Fruit fly (Drosophila melanogaster) whole organism, embryonic: Measurements from ENCODE around the gene MICAL-like.
A peak's percentile ranks its signal among the peaks of the same experiment; 100 is the strongest.

Experiments used
- ATbp ChIP-seq: fragments of 200-800 bp; sonication (Bioruptor generic); optimal IDR thresholded peaks from 2 replicates; lab custom pipeline; 2017; ENCODE audit warnings: missing biosample characterization, mild to moderate bottlenecking, missing genetic modification characterization, missing genetic modification reagents
- Abd-B ChIP-seq: fragments of 200-800 bp; sonication (Bioruptor generic); optimal IDR thresholded peaks from 2 replicates; lab custom pipeline; 2018; ENCODE audit warnings: missing biosample characterization, mild to moderate bottlenecking, missing genetic modification characterization, moderate library complexity
- Atf6 ChIP-seq: fragments of 200-800 bp; sonication (Bioruptor generic); IDR thresholded peaks from 2 replicates; pipeline ENCODE4 v1.3.6; 2022; ENCODE audit warnings: missing biosample characterization, missing genetic modification characterization
- CG10209 ChIP-seq: fragments of 200-800 bp; sonication (Bioruptor generic); optimal IDR thresholded peaks from 3 replicates; lab custom pipeline; 2017; ENCODE audit warnings: missing biosample characterization, mild to moderate bottlenecking, missing genetic modification characterization, missing genetic modification reagents
- CG11504 ChIP-seq: fragments of 200-800 bp; sonication (Bioruptor generic); optimal IDR thresholded peaks from 3 replicates; lab custom pipeline; 2019; ENCODE audit warnings: missing biosample characterization, mild to moderate bottlenecking, missing genetic modification characterization, moderate library complexity
- CG12659 ChIP-seq: fragments of 200-800 bp; sonication (Bioruptor generic); optimal IDR thresholded peaks from 3 replicates; lab custom pipeline; 2017; ENCODE audit warnings: mild to moderate bottlenecking, missing biosample characterization, missing genetic modification reagents, missing genetic modification characterization
- CG15073 ChIP-seq: fragments of 200-800 bp; sonication (Bioruptor generic); optimal IDR thresholded peaks from 2 replicates; lab custom pipeline; 2016; ENCODE audit warnings: missing biosample characterization, missing genetic modification characterization
- CG15514 ChIP-seq: fragments of 200-800 bp; sonication (Bioruptor generic); optimal IDR thresholded peaks from 3 replicates; lab custom pipeline; 2017; ENCODE audit warnings: missing biosample characterization, missing genetic modification characterization, mild to moderate bottlenecking, moderate library complexity, missing genetic modification reagents
- CG1792 ChIP-seq: fragments of 200-800 bp; sonication (Bioruptor generic); optimal IDR thresholded peaks from 2 replicates; lab custom pipeline; 2016; ENCODE audit warnings: missing biosample characterization, missing genetic modification characterization
- CG2678 ChIP-seq: fragments of 200-800 bp; sonication (Bioruptor generic); optimal IDR thresholded peaks from 3 replicates; lab custom pipeline; 2019; ENCODE audit warnings: missing biosample characterization, mild to moderate bottlenecking, missing genetic modification characterization, moderate library complexity
- CG34422 ChIP-seq: fragments of 200-800 bp; sonication (Bioruptor generic); IDR thresholded peaks from 3 replicates; pipeline ENCODE4 v1.3.6; 2022; ENCODE audit warnings: missing biosample characterization, missing genetic modification characterization
- CG3847 ChIP-seq: fragments of 200-800 bp; sonication (Bioruptor generic); IDR thresholded peaks from 2 replicates; pipeline ENCODE4 v1.3.6; 2022; ENCODE audit warnings: missing biosample characterization, missing genetic modification characterization
- CG4617 ChIP-seq: fragments of 200-800 bp; sonication (Bioruptor generic); optimal IDR thresholded peaks from 3 replicates; lab custom pipeline; 2016; ENCODE audit warnings: missing biosample characterization, missing genetic modification characterization, borderline replicate concordance
- CG4730 ChIP-seq: fragments of 200-800 bp; sonication (Bioruptor generic); IDR thresholded peaks from 2 replicates; pipeline ENCODE4 v1.3.6; 2022; ENCODE audit warnings: missing biosample characterization, missing genetic modification characterization
- CG8388 ChIP-seq: fragments of 200-800 bp; sonication (Bioruptor generic); optimal IDR thresholded peaks from 2 replicates; lab custom pipeline; 2019; ENCODE audit warnings: missing biosample characterization, mild to moderate bottlenecking, missing genetic modification characterization, moderate library complexity
- CG9609 ChIP-seq: fragments of 200-800 bp; sonication (Bioruptor generic); optimal IDR thresholded peaks from 3 replicates; lab custom pipeline; 2016; ENCODE audit warnings: missing biosample characterization, missing genetic modification characterization
- Camta ChIP-seq: fragments of 200-800 bp; sonication (Bioruptor generic); optimal IDR thresholded peaks from 2 replicates; lab custom pipeline; 2016; ENCODE audit warnings: missing biosample characterization, missing genetic modification characterization
- Dip2 ChIP-seq: fragments of 200-800 bp; sonication (Bioruptor generic); IDR thresholded peaks from 2 replicates; pipeline ENCODE4 v1.3.6; 2022; ENCODE audit warnings: missing biosample characterization, missing genetic modification characterization
- Fer1 ChIP-seq: fragments of 200-800 bp; sonication (Bioruptor generic); optimal IDR thresholded peaks from 2 replicates; lab custom pipeline; 2017; ENCODE audit warnings: missing biosample characterization, mild to moderate bottlenecking, missing genetic modification characterization
- GATAe ChIP-seq: fragments of 200-800 bp; sonication (Bioruptor generic); conservative IDR thresholded peaks from 2 replicates; pipeline ENCODE4 v1.3.6; 2022; ENCODE audit warnings: missing biosample characterization, missing genetic modification characterization
- H2.0 ChIP-seq: fragments of 200-800 bp; sonication (Bioruptor generic); IDR thresholded peaks from 2 replicates; pipeline ENCODE4 v1.3.6; 2022; ENCODE audit warnings: missing biosample characterization, missing genetic modification characterization
- HmgD ChIP-seq: fragments of 200-800 bp; sonication (Bioruptor generic); optimal IDR thresholded peaks from 3 replicates; lab custom pipeline; 2016; ENCODE audit warnings: missing biosample characterization, missing genetic modification characterization
- Hr51 ChIP-seq, 2 experiments: fragments of 200-800 bp; sonication (Bioruptor generic); optimal IDR thresholded peaks; 2 replicates in 1 of 2; 3 replicates in 1 of 2; lab custom pipeline; 2016 to 2018; ENCODE audit warnings: missing biosample characterization in 2 of 2, missing genetic modification characterization in 2 of 2, mild to moderate bottlenecking in 1 of 2, moderate library complexity in 1 of 2
- Hr78 ChIP-seq, 2 experiments: fragments of 200-800 bp in 1 of 2; fragments of >200 bp in 1 of 2; sonication (Bioruptor generic) in 1 of 2; optimal IDR thresholded peaks; 2 replicates each; lab custom pipeline; 2017 to 2019; ENCODE audit warnings: missing biosample characterization in 2 of 2, missing genetic modification characterization in 2 of 2, mild to moderate bottlenecking in 1 of 2, moderate library complexity in 1 of 2
- Jarid2 ChIP-seq: fragments of 200-800 bp; sonication (Bioruptor generic); optimal IDR thresholded peaks from 3 replicates; lab custom pipeline; 2017; ENCODE audit warnings: mild to moderate bottlenecking, missing biosample characterization, missing genetic modification reagents, missing genetic modification characterization
- Mes4 ChIP-seq: fragments of 200-800 bp; sonication (Bioruptor generic); optimal IDR thresholded peaks from 2 replicates; lab custom pipeline; 2016; ENCODE audit warnings: missing biosample characterization, missing genetic modification characterization
- Nf-YC ChIP-seq: fragments of 200-800 bp; optimal IDR thresholded peaks from 3 replicates; lab custom pipeline; 2019; ENCODE audit warnings: missing biosample characterization, mild to moderate bottlenecking, missing genetic modification characterization, moderate library complexity
- TFAM ChIP-seq: fragments of 200-800 bp; sonication (Bioruptor generic); optimal IDR thresholded peaks from 2 replicates; lab custom pipeline; 2017; ENCODE audit warnings: missing biosample characterization, missing genetic modification characterization, inconsistent platforms
- Taf1 ChIP-seq: fragments of 200-800 bp; sonication (Bioruptor generic); IDR thresholded peaks from 2 replicates; pipeline ENCODE4 v1.3.6; 2022; ENCODE audit warnings: missing biosample characterization, missing genetic modification characterization
- abd-A ChIP-seq: fragments of 200-800 bp; sonication (Bioruptor generic); optimal IDR thresholded peaks from 3 replicates; lab custom pipeline; 2019; ENCODE audit warnings: missing biosample characterization, mild to moderate bottlenecking, missing genetic modification characterization, moderate library complexity
- bbx ChIP-seq: fragments of 200-800 bp; sonication (Bioruptor generic); IDR thresholded peaks from 2 replicates; pipeline ENCODE4 v1.3.6; 2022; ENCODE audit warnings: missing biosample characterization, missing genetic modification characterization; ENCODE audit not compliant: partially characterized antibody
- bowl ChIP-seq: fragments of 200-800 bp; sonication (Bioruptor generic); IDR thresholded peaks from 2 replicates; pipeline ENCODE4 v1.3.6; 2022; ENCODE audit warnings: missing biosample characterization, missing genetic modification characterization
- cad ChIP-seq: fragments of >200 bp; optimal IDR thresholded peaks from 2 replicates; lab custom pipeline; 2017; ENCODE audit warnings: missing biosample characterization, missing genetic modification characterization
- cas ChIP-seq: fragments of 200-800 bp; sonication (Bioruptor generic); IDR thresholded peaks from 2 replicates; pipeline ENCODE4 v1.3.6; 2022; ENCODE audit warnings: missing biosample characterization, missing genetic modification characterization
- chn ChIP-seq: fragments of 200-800 bp; sonication (Bioruptor generic); optimal IDR thresholded peaks from 2 replicates; lab custom pipeline; 2016; ENCODE audit warnings: missing biosample characterization, missing genetic modification characterization
- ci ChIP-seq: fragments of 200-800 bp; sonication (Bioruptor generic); IDR thresholded peaks from 3 replicates; pipeline ENCODE4 v1.3.6; 2022; ENCODE audit warnings: missing biosample characterization, missing genetic modification characterization
- ems ChIP-seq: fragments of 200-800 bp; sonication (Bioruptor generic); optimal IDR thresholded peaks from 3 replicates; lab custom pipeline; 2016; ENCODE audit warnings: missing biosample characterization, missing genetic modification characterization
- gfzf ChIP-seq: fragments of 200-800 bp; sonication (Bioruptor generic); optimal IDR thresholded peaks from 2 replicates; lab custom pipeline; 2016; ENCODE audit warnings: missing biosample characterization, mild to moderate bottlenecking, missing genetic modification characterization, moderate library complexity
- gt ChIP-seq: fragments of 200-800 bp; sonication (Bioruptor generic); IDR thresholded peaks from 2 replicates; pipeline ENCODE4 v1.3.6; 2022; ENCODE audit warnings: missing biosample characterization, missing genetic modification characterization
- kah ChIP-seq: fragments of 200-800 bp; sonication (Bioruptor generic); optimal IDR thresholded peaks from 2 replicates; lab custom pipeline; 2018; ENCODE audit warnings: missing biosample characterization, mild to moderate bottlenecking, missing genetic modification characterization
- ken ChIP-seq: fragments of 200-800 bp; sonication (Bioruptor generic); IDR thresholded peaks from 3 replicates; pipeline ENCODE4 v1.3.6; 2022; ENCODE audit warnings: missing biosample characterization, missing genetic modification characterization
- mam ChIP-seq: fragments of 200-800 bp; sonication (Bioruptor generic); optimal IDR thresholded peaks from 3 replicates; lab custom pipeline; 2016; ENCODE audit warnings: missing biosample characterization, missing genetic modification characterization
- pnt ChIP-seq: fragments of 200-800 bp; sonication (Bioruptor generic); optimal IDR thresholded peaks from 3 replicates; lab custom pipeline; 2016; ENCODE audit warnings: missing biosample characterization, missing genetic modification characterization
- sens ChIP-seq: fragments of 200-800 bp; sonication (Bioruptor generic); peaks from one replicate; lab custom pipeline; 2016; ENCODE audit warnings: missing biosample characterization, missing genetic modification characterization
- sima ChIP-seq: fragments of 200-800 bp; sonication (Bioruptor generic); optimal IDR thresholded peaks from 2 replicates; lab custom pipeline; 2016; ENCODE audit warnings: missing biosample characterization, missing genetic modification characterization
- sob ChIP-seq: fragments of 200-800 bp; sonication (Bioruptor generic); IDR thresholded peaks from 2 replicates; pipeline ENCODE4 v1.3.6; 2022; ENCODE audit warnings: missing biosample characterization, missing genetic modification characterization
- stc ChIP-seq: fragments of 200-800 bp; sonication (Bioruptor generic); IDR thresholded peaks from 2 replicates; pipeline ENCODE4 v1.3.6; 2022; ENCODE audit warnings: missing biosample characterization, missing genetic modification characterization
- tgo ChIP-seq: fragments of 200-800 bp; sonication (Bioruptor generic); IDR thresholded peaks from 3 replicates; pipeline ENCODE4 v1.3.6; 2022; ENCODE audit warnings: missing biosample characterization, missing genetic modification characterization
- vnd ChIP-seq: fragments of 200-800 bp; sonication (Bioruptor generic); IDR thresholded peaks from 3 replicates; pipeline ENCODE4 v1.3.6; 2022; ENCODE audit warnings: missing biosample characterization, missing genetic modification characterization; ENCODE audit not compliant: partially characterized antibody
- yki ChIP-seq: fragments of >200 bp; optimal IDR thresholded peaks from 3 replicates; lab custom pipeline; 2018

The MICAL-like gene

DNA sequence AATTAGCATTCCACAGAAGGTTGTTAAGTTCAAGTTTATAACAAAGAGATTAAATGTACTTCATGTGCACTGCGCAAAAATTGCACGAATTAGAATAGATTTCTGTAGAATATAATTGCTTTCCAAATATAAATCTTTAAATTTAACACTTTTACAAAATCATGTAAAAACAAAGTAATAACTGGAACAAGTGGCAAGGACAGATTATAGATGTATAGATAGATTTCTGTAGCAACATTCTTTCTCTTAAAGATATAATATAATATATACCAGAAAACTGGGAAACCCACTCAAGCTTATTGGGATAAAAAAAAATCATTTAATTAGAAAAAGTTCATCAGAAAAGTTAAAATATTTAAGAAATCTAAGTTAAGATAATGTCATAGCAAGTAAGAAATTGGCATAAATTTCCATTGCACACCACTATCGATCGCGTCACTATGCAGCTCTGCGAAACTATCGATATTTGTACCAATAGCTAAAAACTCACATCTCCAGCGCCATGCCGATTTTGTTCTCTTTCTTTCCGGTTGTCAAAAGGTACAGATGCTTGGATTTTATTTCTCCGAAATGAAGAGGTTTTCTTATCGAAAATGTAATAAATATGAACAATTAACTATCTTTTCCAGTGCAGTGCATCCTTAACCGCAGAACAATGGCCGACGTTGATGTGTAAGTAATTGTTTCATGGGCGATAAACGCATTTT, 7.9 kb upstream of the MICAL-like start, which contains the start of gene RpS12 (continued):
- TF ChIP-seq CG2678 (peak; percentile 60), sob (GFP tag; lab: Robert Waterston, UW) (peak; percentile 88), CG10209 (peak; percentile 79), pnt (GFP tag; lab: Kevin White, UChicago) (peak; percentile 64), sens (GFP tag; lab: Kevin White, UChicago) (peak; percentile 92), mam (GFP tag; lab: Kevin White, UChicago) (peak; percentile 84), Atf6 (GFP tag; lab: Robert Waterston, UW) (peak; percentile 73), cas (GFP tag; lab: Robert Waterston, UW) (peak; percentile 79), Jarid2 (GFP tag; lab: Kevin White, UChicago) (peak; percentile 70), ATbp (GFP tag; lab: Kevin White, UChicago) (peak; percentile 72), Dip2 (GFP tag; lab: Robert Waterston, UW) (no peak), vnd (GFP tag; lab: Robert Waterston, UW) (peak; percentile 77), ems (GFP tag; lab: Kevin White, UChicago) (peak; percentile 68), Nf-YC (tag; lab: Kevin White, UChicago) (peak; percentile 38), Taf1 (peak; percentile 43), abd-A (tag; lab: Kevin White, UChicago) (peak; percentile 28), CG9609 (GFP tag; lab: Kevin White, UChicago) (peak; percentile 75), HmgD (GFP tag; lab: Kevin White, UChicago) (peak; percentile 69), bbx (GFP tag; lab: Robert Waterston, UW) (peak; percentile 88), TFAM (GFP tag; lab: Kevin White, UChicago) (peak; percentile 27), H2.0 (GFP tag; lab: Robert Waterston, UW) (peak; percentile 75), gfzf (GFP tag; lab: Kevin White, UChicago) (peak; percentile 18), CG1792 (GFP tag; lab: Kevin White, UChicago) (peak; percentile 62), CG8388 (peak; percentile 33), Mes4 (GFP tag; lab: Kevin White, UChicago) (peak; percentile 86), tgo (GFP tag; lab: Robert Waterston, UW) (peak; percentile 55), Hr78 (GFP tag; optimal IDR thresholded peaks at IDR 0.05; lab: Kevin White, UChicago) (no peak), CG12659 (GFP tag; lab: Kevin White, UChicago) (peak; percentile 73), CG4617 (GFP tag; lab: Kevin White, UChicago) (peak; percentile 48), sima (peak; percentile 34), CG15073 (GFP tag; lab: Kevin White, UChicago) (no peak), gt (GFP tag; lab: Robert Waterston, UW) (no peak), bowl (peak; percentile 54; the same call in 1 of the 2 replicates), CG3847 (GFP tag; lab: Robert Waterston, UW) (peak; percentile 76), Fer1 (GFP tag; lab: Kevin White, UChicago) (peak; percentile 84), CG15514 (peak; percentile 87), cad (GFP tag; lab: Kevin White, UChicago) (no peak), kah (GFP tag; lab: Kevin White, UChicago) (peak; percentile 72), CG4730 (GFP tag; lab: Robert Waterston, UW) (peak; percentile 48), Hr51 (GFP tag; optimal IDR thresholded peaks at IDR 0.05; lab: Kevin White, UChicago) (peak; percentile 56 to 74), Camta (GFP tag; lab: Kevin White, UChicago) (peak; percentile 73), yki (lab: Kevin White, UChicago) (no peak), Abd-B (GFP tag; lab: Kevin White, UChicago) (no peak), ci (GFP tag; lab: Robert Waterston, UW) (peak; percentile 95), stc (GFP tag; lab: Robert Waterston, UW) (peak; percentile 42; the same call in 1 of the 2 replicates), CG11504 (tag; lab: Kevin White, UChicago) (peak; percentile 59), chn (GFP tag; lab: Kevin White, UChicago) (peak; percentile 70), GATAe (no peak), ken (GFP tag; lab: Robert Waterston, UW) (peak; percentile 76; the same call in 2 of the 3 replicates), CG34422 (GFP tag; lab: Robert Waterston, UW) (peak; percentile 80)
